Fruit fly (Drosophila melanogaster): ENCODE measurements around the gene CG46320.

CG46320 gene

dm6 chr3L:5797274-5797673, 133.4 kb downstream of the CG46320 start (continued):
- TF ChIP-seq CG17186 (GFP tag; optimal IDR thresholded peaks at IDR 0.05) = no peak
- TF ChIP-seq Xbp1 (GFP tag; optimal IDR thresholded peaks at IDR 0.05) = no peak
- no peak for TF ChIP-seq CoRest (tag; optimal IDR thresholded peaks at IDR 0.05)
- peak; percentile 20 for TF ChIP-seq sens (GFP tag)
- peak; percentile 34 for TF ChIP-seq gcm (GFP tag; optimal IDR thresholded peaks at IDR 0.05)
- TF ChIP-seq Rx (GFP tag; IDR thresholded peaks at IDR 0.05) = no peak
- 0 out of 3 replicates have a peak, but pooled peaks have one; percentile 25 for TF ChIP-seq CG6791 (GFP tag; IDR thresholded peaks at IDR 0.05; ENCODE audit: partially characterized antibody)
- TF ChIP-seq CG4404 (GFP tag; IDR thresholded peaks at IDR 0.05) = no peak
- peak; percentile 37; the same call in 1 of the 3 replicates for TF ChIP-seq CG34224 (GFP tag; IDR thresholded peaks at IDR 0.05; ENCODE audit: partially characterized antibody)
